Fruit fly (Drosophila melanogaster): ENCODE results near the gene Saf-B.

Gene Saf-B

DNA sequence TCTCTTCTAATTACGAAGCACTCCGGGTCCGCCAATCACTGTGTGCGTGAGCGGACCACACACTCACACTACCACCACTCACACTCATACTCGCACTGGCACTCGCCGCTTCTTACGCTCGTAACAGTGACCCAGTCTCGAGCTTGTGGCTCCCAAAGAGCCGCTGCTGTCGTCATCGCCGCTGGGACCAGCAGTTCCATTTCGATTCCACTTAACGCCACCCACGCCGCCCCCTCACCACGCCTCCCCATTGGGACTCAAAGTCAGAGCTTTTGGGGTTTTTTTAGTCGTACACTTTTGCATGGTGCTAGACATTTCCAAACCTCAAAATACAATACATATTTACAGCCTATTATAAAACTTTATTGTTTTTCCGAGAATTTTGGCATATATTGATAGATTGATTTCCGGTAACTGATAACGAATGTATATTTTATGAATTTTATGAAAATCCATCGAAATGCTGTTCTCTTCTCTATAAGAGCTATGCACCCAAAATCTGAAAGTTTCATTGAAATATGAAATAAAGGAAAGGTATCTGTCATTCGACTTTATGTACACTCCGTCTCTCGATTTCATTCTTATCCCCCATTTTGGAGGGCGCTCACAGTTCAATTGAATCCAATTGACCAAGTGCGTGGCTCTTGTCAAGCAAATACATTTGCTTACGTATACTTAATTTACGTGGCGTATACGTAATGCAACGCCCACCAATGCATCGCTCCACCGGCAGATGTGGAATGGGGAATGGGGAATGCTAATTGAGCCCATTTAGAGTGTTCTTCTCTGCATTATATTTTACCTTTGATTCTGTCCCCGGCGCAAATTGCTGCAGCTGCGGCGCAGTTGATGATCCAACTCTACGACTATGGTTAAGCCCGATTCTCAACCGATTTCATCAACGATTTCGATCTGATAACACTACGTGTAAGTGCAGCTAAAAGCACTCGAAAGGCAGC is 45.7 kb upstream of the Saf-B start, which contains the start of gene CG42331:
Gene CG42331 (plus strand): TSS at position 909 of the 959 bp plus-strand sequence.
- TF ChIP-seq fru (optimal IDR thresholded peaks at IDR 0.05) (no peak), gcm (GFP tag; optimal IDR thresholded peaks at IDR 0.05) (peak; percentile 57), HHEX (GFP tag; optimal IDR thresholded peaks at IDR 0.05) (peak; percentile 66), CG3726 (GFP tag; IDR thresholded peaks at IDR 0.05) (no peak), sc (optimal IDR thresholded peaks at IDR 0.05) (no peak), sc (GFP tag; optimal IDR thresholded peaks at IDR 0.05) (peak; percentile 8), gro (GFP tag; optimal IDR thresholded peaks at IDR 0.05) (no peak), lilli (GFP tag; optimal IDR thresholded peaks at IDR 0.05) (peak; percentile 64), CG3407 (GFP tag; optimal IDR thresholded peaks at IDR 0.05) (no peak), sens (GFP tag) (peak; percentile 87), Hmr (GFP tag; optimal IDR thresholded peaks at IDR 0.05) (peak; percentile 81), NC2β (GFP tag; optimal IDR thresholded peaks at IDR 0.05) (no peak), bbx (GFP tag; IDR thresholded peaks at IDR 0.05; ENCODE audit: partially characterized antibody) (no peak), Xrp1 (GFP tag; IDR thresholded peaks at IDR 0.05) (peak; percentile 61; the same call in 1 of the 2 replicates), CG4328 (GFP tag; optimal IDR thresholded peaks at IDR 0.05) (peak; percentile 9), CG1792 (GFP tag; optimal IDR thresholded peaks at IDR 0.05) (peak; percentile 51), CG17186 (GFP tag; optimal IDR thresholded peaks at IDR 0.05) (no peak), CG33213 (GFP tag; optimal IDR thresholded peaks at IDR 0.05) (no peak), aop (GFP tag; IDR thresholded peaks at IDR 0.05) (no peak), ems (GFP tag; optimal IDR thresholded peaks at IDR 0.05) (peak; percentile 48), chif (GFP tag; optimal IDR thresholded peaks at IDR 0.05) (peak; percentile 45 to 51), CG7786 (GFP tag; optimal IDR thresholded peaks at IDR 0.05) (peak; percentile 60), Tbp (GFP tag; optimal IDR thresholded peaks at IDR 0.05) (no peak), CG31388 (GFP tag; optimal IDR thresholded peaks at IDR 0.05) (no peak), fd3F (GFP tag; optimal IDR thresholded peaks at IDR 0.05) (peak; percentile 48), CG12744 (GFP tag; optimal IDR thresholded peaks at IDR 0.05) (peak; percentile 11), CG18262 (tag; optimal IDR thresholded peaks at IDR 0.05) (peak; percentile 55), Doc2 (GFP tag; IDR thresholded peaks at IDR 0.05) (no peak), Hr78 (GFP tag; optimal IDR thresholded peaks at IDR 0.05) (peak in 1 of 2 experiments; percentile 64), repo (GFP tag; optimal IDR thresholded peaks at IDR 0.05) (no peak), CG12236 (GFP tag; optimal IDR thresholded peaks at IDR 0.05) (no peak), CG16779 (GFP tag; IDR thresholded peaks at IDR 0.05) (no peak), Atf3 (GFP tag; optimal IDR thresholded peaks at IDR 0.05) (no peak), Dip3 (GFP tag; optimal IDR thresholded peaks at IDR 0.05) (peak; percentile 46), CG10959 (GFP tag; IDR thresholded peaks at IDR 0.05) (no peak), org-1 (GFP tag; optimal IDR thresholded peaks at IDR 0.05) (peak; percentile 44), Opbp (GFP tag; IDR thresholded peaks at IDR 0.05; ENCODE audit: partially characterized antibody) (no peak), unpg (GFP tag; optimal IDR thresholded peaks at IDR 0.05) (peak; percentile 70), ac (GFP tag; optimal IDR thresholded peaks at IDR 0.05) (no peak), Gug (GFP tag; IDR thresholded peaks at IDR 0.05) (no peak; the same call in 3 of the 4 replicates), CG12942 (GFP tag; optimal IDR thresholded peaks at IDR 0.05) (no peak), CG12071 (GFP tag; optimal IDR thresholded peaks at IDR 0.05) (peak; percentile 18), Oaz (GFP tag; IDR thresholded peaks at IDR 0.05) (no peak), mirr (GFP tag; optimal IDR thresholded peaks at IDR 0.05) (peak; percentile 24), Pdp1 (GFP tag; optimal IDR thresholded peaks at IDR 0.05) (peak; percentile 45 to 48), CrebB (tag; optimal IDR thresholded peaks at IDR 0.05) (no peak), Dek (tag; optimal IDR thresholded peaks at IDR 0.05) (peak; percentile 60), grn (GFP tag; optimal IDR thresholded peaks at IDR 0.05) (peak; percentile 2), D19A (tag; optimal IDR thresholded peaks at IDR 0.05) (peak; percentile 98), CG5245 (GFP tag; optimal IDR thresholded peaks at IDR 0.05) (peak; percentile 23)

Data from whole organism, embryonic.